Worm (Caenorhabditis elegans): Measurements from ENCODE around the gene D2023.6.

ce11 chrV:11789474-11789873, 37.7 kb upstream of the D2023.6 start, which contains the start of gene D2023.1:
- TF ChIP-seq snpc-4 (tag; optimal IDR thresholded peaks at IDR 0.05) (no peak), unc-62 (GFP tag; optimal IDR thresholded peaks at IDR 0.05) (no peak), ztf-1 (GFP tag; conservative IDR thresholded peaks at IDR 0.05) (no peak), lin-11 (tag; optimal IDR thresholded peaks at IDR 0.05) (no peak), skn-1 (tag; optimal IDR thresholded peaks at IDR 0.05) (no peak), nhr-10 (tag; optimal IDR thresholded peaks at IDR 0.05) (no peak), fos-1 (tag; optimal IDR thresholded peaks at IDR 0.05) (no peak), elt-3 (tag; optimal IDR thresholded peaks at IDR 0.05) (no peak)
